Fruit fly (Drosophila melanogaster) whole organism: Measurements from ENCODE around the gene Coq5.

ENCODE experiments used
- CG8478 ChIP-seq: fragments of >200 bp; optimal IDR thresholded peaks from 2 replicates; lab custom pipeline; 2018; ENCODE audit warnings: inconsistent platforms
- Dll ChIP-seq: fragments of >200 bp; optimal IDR thresholded peaks from 2 replicates; lab custom pipeline; 2017
- EcR ChIP-seq, 2 experiments: fragments of >200 bp; optimal IDR thresholded peaks; 2 replicates each; lab custom pipeline; 2017; ENCODE audit warnings: missing biosample characterization in 2 of 2, missing genetic modification characterization in 2 of 2, missing genetic modification reagents in 2 of 2
- pan ChIP-seq: fragments of >200 bp; optimal IDR thresholded peaks from 2 replicates; lab custom pipeline; 2017
- psq ChIP-seq: fragments of >200 bp; optimal IDR thresholded peaks from 2 replicates; lab custom pipeline; 2017

DNA sequence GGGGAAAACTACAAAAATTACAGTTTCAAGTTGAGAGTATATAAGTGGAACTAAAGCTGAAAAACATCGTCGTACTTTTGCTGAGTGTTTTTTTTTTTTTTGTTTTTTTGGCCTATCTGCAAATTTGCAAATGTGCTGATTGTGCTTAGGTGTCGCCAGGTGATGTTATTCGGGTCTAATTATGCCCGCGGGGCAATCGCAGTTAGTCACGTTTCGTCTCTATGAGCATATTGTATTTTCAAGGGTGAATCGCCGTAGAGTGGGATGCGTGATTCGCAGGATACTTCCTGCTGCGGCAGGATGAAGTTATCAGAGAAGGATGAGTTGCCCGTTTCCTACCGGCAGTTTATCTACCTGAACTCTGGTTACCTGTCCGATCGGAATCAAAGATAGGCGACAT, 35.5 kb upstream of the Coq5 start:
- TF ChIP-seq pan (lab: Kevin White, UChicago) = no peak
- no peak for TF ChIP-seq psq (lab: Kevin White, UChicago)
- no peak for TF ChIP-seq CG8478
- TF ChIP-seq Dll = no peak
- TF ChIP-seq EcR (GFP tag; optimal IDR thresholded peaks at IDR 0.05; lab: Kevin White, UChicago) = no peak
